Worm (Caenorhabditis elegans) whole organism, young adult: Measurements from ENCODE around the gene tbc-12.

Experiments
- B0035.1 ChIP-seq: sonication (generic microtip); optimal IDR thresholded peaks from 2 replicates; lab custom pipeline; 2016; ENCODE audit warnings: missing genetic modification characterization, mild to moderate bottlenecking, missing compliant biosample characterization, missing genotype, missing genetic modification reagents
- C17E4.6 ChIP-seq: fragments of 200-800 bp; sonication (Bioruptor generic); IDR thresholded peaks from 2 replicates; pipeline ENCODE4 v1.3.6; 2022; ENCODE audit warnings: missing genetic modification reagents, missing genetic modification characterization, missing compliant biosample characterization
- D2030.7 ChIP-seq: fragments of 200-800 bp; sonication (Bioruptor generic); IDR thresholded peaks from 2 replicates; pipeline ENCODE4 v1.3.6; 2022; ENCODE audit warnings: missing genetic modification reagents, missing genetic modification characterization, missing compliant biosample characterization
- F22D6.2 ChIP-seq: sonication (generic microtip); optimal IDR thresholded peaks from 2 replicates; lab custom pipeline; 2016; ENCODE audit warnings: mild to moderate bottlenecking, missing genetic modification characterization, missing compliant biosample characterization
- F23B12.7 ChIP-seq: sonication (generic microtip); optimal IDR thresholded peaks from 2 replicates; lab custom pipeline; 2017; ENCODE audit warnings: missing genetic modification characterization, mild to moderate bottlenecking, missing compliant biosample characterization, antibody characterized with exemption, moderate library complexity; ENCODE audit not compliant: insufficient read depth
- F49E8.2 ChIP-seq: sonication (generic microtip); optimal IDR thresholded peaks from 3 replicates; lab custom pipeline; 2017; ENCODE audit warnings: missing genetic modification characterization, mild to moderate bottlenecking, missing compliant biosample characterization, antibody characterized with exemption, moderate library complexity; ENCODE audit not compliant: insufficient read depth
- Y95B8A.8 ChIP-seq: fragments of 200-800 bp; sonication (Bioruptor generic); IDR thresholded peaks from 2 replicates; pipeline ENCODE4 v1.3.6; 2022; ENCODE audit warnings: missing genetic modification reagents, missing genetic modification characterization, missing compliant biosample characterization
- ama-1 ChIP-seq, 3 experiments: fragments of 150-350 bp in 1 of 3; sonication (generic microtip) in 2 of 3; optimal IDR thresholded peaks; 2 replicates each; lab custom pipeline; 2014 to 2018; ENCODE audit warnings: missing biosample characterization in 2 of 3, missing genetic modification characterization in 2 of 3, missing genetic modification reagents in 2 of 3
- aptf-3 ChIP-seq: fragments of 200-800 bp; sonication (Bioruptor generic); IDR thresholded peaks from 2 replicates; pipeline ENCODE4 v1.3.6; 2022; ENCODE audit warnings: missing genetic modification characterization, missing compliant biosample characterization
- attf-3 ChIP-seq: fragments of 200-800 bp; sonication (Bioruptor generic); conservative IDR thresholded peaks from 2 replicates; pipeline ENCODE4 v1.3.6; 2022; ENCODE audit warnings: missing genetic modification reagents, missing genetic modification characterization, missing compliant biosample characterization
- attf-5 ChIP-seq: fragments of 200-800 bp; sonication (Bioruptor generic); optimal IDR thresholded peaks from 2 replicates; lab custom pipeline; 2018; ENCODE audit warnings: mild to moderate bottlenecking, missing genetic modification characterization, missing compliant biosample characterization
- bed-2 ChIP-seq: fragments of 200-800 bp; sonication (Bioruptor generic); IDR thresholded peaks from 2 replicates; pipeline ENCODE4 v1.3.6; 2022; ENCODE audit warnings: missing genetic modification reagents, missing genetic modification characterization, missing compliant biosample characterization
- cebp-1 ChIP-seq, 2 experiments: fragments of 200-800 bp in 1 of 2; sonication (Bioruptor generic) in 1 of 2; sonication (generic microtip) in 1 of 2; IDR thresholded peaks in 1 of 2; optimal IDR thresholded peaks in 1 of 2; 2 replicates each; pipeline versions ENCODE4 v1.3.6 to Lab custom; 2017 to 2022; ENCODE audit warnings: missing compliant biosample characterization in 2 of 2, missing genetic modification characterization in 2 of 2, mild to moderate bottlenecking in 1 of 2, missing genetic modification reagents in 1 of 2, moderate library complexity in 1 of 2
- cebp-2 ChIP-seq: fragments of 200-800 bp; sonication (Bioruptor generic); IDR thresholded peaks from 2 replicates; pipeline ENCODE4 v1.3.6; 2022; ENCODE audit warnings: missing genetic modification characterization, missing compliant biosample characterization
- ceh-100 ChIP-seq: fragments of 200-800 bp; sonication (Bioruptor generic); IDR thresholded peaks from 2 replicates; pipeline ENCODE4 v1.3.6; 2022; ENCODE audit warnings: missing genetic modification reagents, missing genetic modification characterization, missing compliant biosample characterization
- ceh-79 ChIP-seq: sonication (generic microtip); optimal IDR thresholded peaks from 2 replicates; lab custom pipeline; 2017; ENCODE audit warnings: mild to moderate bottlenecking, missing genetic modification characterization, missing compliant biosample characterization
- die-1 ChIP-seq: sonication (generic microtip); optimal IDR thresholded peaks from 2 replicates; lab custom pipeline; 2016; ENCODE audit warnings: missing genotype, mild to moderate bottlenecking, missing genetic modification characterization, missing compliant biosample characterization
- dox-1 ChIP-seq: fragments of 200-800 bp; sonication (Bioruptor generic); IDR thresholded peaks from 2 replicates; pipeline ENCODE4 v1.3.6; 2022; ENCODE audit warnings: missing genetic modification reagents, missing genetic modification characterization, missing compliant biosample characterization
- dpff-1 ChIP-seq: sonication (generic microtip); optimal IDR thresholded peaks from 2 replicates; lab custom pipeline; 2017; ENCODE audit warnings: mild to moderate bottlenecking, missing genetic modification characterization, missing compliant biosample characterization
- egrh-3 ChIP-seq: fragments of 200-800 bp; sonication (Bioruptor generic); IDR thresholded peaks from 2 replicates; pipeline ENCODE4 v1.3.6; 2022; ENCODE audit warnings: missing genetic modification reagents, missing genetic modification characterization, missing compliant biosample characterization
- ets-4 ChIP-seq: fragments of 200-800 bp; sonication (Bioruptor generic); optimal IDR thresholded peaks from 2 replicates; lab custom pipeline; 2018; ENCODE audit warnings: mild to moderate bottlenecking, missing genetic modification characterization, missing compliant biosample characterization
- fkh-3 ChIP-seq: sonication (generic microtip); optimal IDR thresholded peaks from 2 replicates; lab custom pipeline; 2016; ENCODE audit warnings: mild to moderate bottlenecking, missing genetic modification characterization, missing compliant biosample characterization
- gei-17 ChIP-seq: fragments of 200-800 bp; sonication (Bioruptor generic); optimal IDR thresholded peaks from 2 replicates; lab custom pipeline; 2018; ENCODE audit warnings: mild to moderate bottlenecking, missing genetic modification characterization, missing compliant biosample characterization
- him-1 ChIP-seq: sonication (generic microtip); optimal IDR thresholded peaks from 2 replicates; lab custom pipeline; 2016; ENCODE audit warnings: missing genotype, missing genetic modification reagents, missing genetic modification characterization, missing compliant biosample characterization
- hmg-1.2 ChIP-seq: fragments of 200-800 bp; sonication (Bioruptor generic); IDR thresholded peaks from 2 replicates; pipeline ENCODE4 v1.3.6; 2022; ENCODE audit warnings: missing genetic modification reagents, missing genetic modification characterization, missing compliant biosample characterization
- hrde-1 ChIP-seq: sonication (generic microtip); optimal IDR thresholded peaks from 2 replicates; lab custom pipeline; 2016; ENCODE audit warnings: missing genetic modification characterization, mild to moderate bottlenecking, missing compliant biosample characterization, moderate library complexity, missing genotype, missing genetic modification reagents, borderline replicate concordance
- let-526 ChIP-seq: fragments of 200-800 bp; sonication (Bioruptor generic); IDR thresholded peaks from 2 replicates; pipeline ENCODE4 v1.3.6; 2022; ENCODE audit warnings: missing genetic modification reagents, missing genetic modification characterization, missing compliant biosample characterization
- let-607 ChIP-seq, 2 experiments: fragments of 200-800 bp in 1 of 2; sonication (Bioruptor generic) in 1 of 2; sonication (generic microtip) in 1 of 2; optimal IDR thresholded peaks; 2 replicates each; lab custom pipeline; 2016 to 2018; ENCODE audit warnings: mild to moderate bottlenecking in 2 of 2, missing compliant biosample characterization in 2 of 2, missing genetic modification characterization in 2 of 2, moderate library complexity in 2 of 2, missing genotype in 1 of 2
- lsl-1 ChIP-seq: fragments of 200-800 bp; sonication (Bioruptor generic); optimal IDR thresholded peaks from 2 replicates; lab custom pipeline; 2018; ENCODE audit warnings: mild to moderate bottlenecking, missing genetic modification characterization, moderate library complexity, missing compliant biosample characterization
- madf-6 ChIP-seq: fragments of 200-800 bp; sonication (Bioruptor generic); IDR thresholded peaks from 2 replicates; pipeline ENCODE4 v1.3.6; 2022; ENCODE audit warnings: missing genetic modification reagents, missing genetic modification characterization, missing compliant biosample characterization
- madf-8 ChIP-seq: fragments of 200-800 bp; sonication (Bioruptor generic); conservative IDR thresholded peaks from 2 replicates; pipeline ENCODE4 v1.3.6; 2022; ENCODE audit warnings: missing genetic modification reagents, missing genetic modification characterization, missing compliant biosample characterization
- mxl-1 ChIP-seq: sonication (generic microtip); optimal IDR thresholded peaks from 2 replicates; lab custom pipeline; 2016; ENCODE audit warnings: missing genetic modification characterization, missing compliant biosample characterization
- nfyb-1 ChIP-seq: fragments of 200-800 bp; sonication (Bioruptor generic); IDR thresholded peaks from 2 replicates; pipeline ENCODE4 v1.3.6; 2022; ENCODE audit warnings: missing genetic modification reagents, missing genetic modification characterization, missing compliant biosample characterization
- nhr-120 ChIP-seq: fragments of 200-800 bp; sonication (Bioruptor generic); IDR thresholded peaks from 2 replicates; pipeline ENCODE4 v1.3.6; 2022; ENCODE audit warnings: missing genetic modification characterization, missing compliant biosample characterization
- nhr-27 ChIP-seq: fragments of 200-800 bp; sonication (Bioruptor generic); optimal IDR thresholded peaks from 2 replicates; lab custom pipeline; 2018; ENCODE audit warnings: mild to moderate bottlenecking, missing genetic modification characterization, moderate library complexity, missing compliant biosample characterization
- nhr-90 ChIP-seq: sonication (generic microtip); optimal IDR thresholded peaks from 2 replicates; lab custom pipeline; 2016; ENCODE audit warnings: missing genotype, mild to moderate bottlenecking, missing genetic modification characterization, missing compliant biosample characterization
- rcor-1 ChIP-seq: fragments of 200-800 bp; sonication (Bioruptor generic); IDR thresholded peaks from 2 replicates; pipeline ENCODE4 v1.3.6; 2022; ENCODE audit warnings: missing genetic modification reagents, missing genetic modification characterization, missing compliant biosample characterization
- rec-8 ChIP-seq, 2 experiments: sonication (generic microtip); optimal IDR thresholded peaks; 2 replicates each; lab custom pipeline; 2016; ENCODE audit warnings: mild to moderate bottlenecking in 2 of 2, missing genetic modification characterization in 2 of 2, missing genetic modification reagents in 2 of 2, missing genotype in 2 of 2, missing biosample characterization in 1 of 2, missing compliant biosample characterization in 1 of 2, moderate library complexity in 1 of 2
- repo-1 ChIP-seq: sonication (generic microtip); optimal IDR thresholded peaks from 2 replicates; lab custom pipeline; 2017; ENCODE audit warnings: mild to moderate bottlenecking, missing genetic modification characterization, missing compliant biosample characterization
- rpc-1 ChIP-seq, 2 experiments: fragments of 150-350 bp in 1 of 2; sonication (generic microtip) in 1 of 2; optimal IDR thresholded peaks; 2 replicates each; lab custom pipeline; 2014 to 2018; ENCODE audit warnings: missing biosample characterization in 1 of 2, missing genetic modification characterization in 1 of 2, missing genetic modification reagents in 1 of 2, missing genotype in 1 of 2
- snpc-1.1 ChIP-seq: sonication (generic microtip); optimal IDR thresholded peaks from 2 replicates; lab custom pipeline; 2017; ENCODE audit warnings: missing genetic modification characterization, mild to moderate bottlenecking, missing compliant biosample characterization, antibody characterized with exemption, moderate library complexity, missing genotype, missing genetic modification reagents; ENCODE audit not compliant: insufficient read depth
- snpc-4 ChIP-seq, 5 experiments: fragments of 150-350 bp in 1 of 5; sonication (generic microtip) in 4 of 5; optimal IDR thresholded peaks; 2 replicates each; lab custom pipeline; 2014 to 2018; ENCODE audit warnings: missing genetic modification characterization in 5 of 5, missing biosample characterization in 3 of 5, antibody characterized with exemption in 2 of 5, mild to moderate bottlenecking in 2 of 5, missing compliant biosample characterization in 2 of 5, missing genotype in 2 of 5, moderate library complexity in 2 of 5, missing genetic modification reagents in 1 of 5
- unc-130 ChIP-seq: sonication (generic microtip); optimal IDR thresholded peaks from 2 replicates; lab custom pipeline; 2016; ENCODE audit warnings: missing genetic modification reagents, missing genetic modification characterization, missing compliant biosample characterization
- zim-3 ChIP-seq: sonication (generic microtip); optimal IDR thresholded peaks from 2 replicates; lab custom pipeline; 2017; ENCODE audit warnings: mild to moderate bottlenecking, missing genetic modification characterization, moderate library complexity, missing compliant biosample characterization
- ztf-28 ChIP-seq: fragments of 200-800 bp; sonication (Bioruptor generic); IDR thresholded peaks from 2 replicates; pipeline ENCODE4 v1.3.6; 2022; ENCODE audit warnings: missing genetic modification reagents, missing genetic modification characterization, missing compliant biosample characterization

Gene tbc-12

DNA sequence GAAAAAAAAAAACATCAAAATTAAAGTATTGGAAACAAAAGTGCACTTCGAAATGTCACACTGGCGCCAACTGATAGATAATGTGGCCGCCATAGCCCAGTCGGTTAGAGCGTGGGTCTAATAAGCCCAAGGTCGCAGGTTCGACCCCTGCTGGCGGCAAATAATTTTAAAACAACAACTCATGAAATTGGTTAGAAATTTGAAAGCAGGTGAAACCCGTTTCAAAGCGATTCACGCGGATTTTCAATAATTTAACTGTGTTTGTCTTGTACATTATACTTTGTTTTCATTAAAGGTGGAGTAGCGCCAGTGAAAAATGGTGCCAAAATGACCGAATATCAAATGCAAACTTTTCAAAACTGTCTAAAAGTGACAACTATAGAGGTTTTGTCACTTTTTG lies 981 bp downstream of the tbc-12 start (continued):
- no peak for TF ChIP-seq egrh-3
- peak; percentile 68 for TF ChIP-seq zim-3 (tag; lab: Kevin White, UChicago)
- no peak for TF ChIP-seq nhr-120 (GFP tag; lab: Robert Waterston, UW)
- TF ChIP-seq nhr-27 (tag; lab: Kevin White, UChicago), result peak; percentile 48
- peak; percentile 13 for TF ChIP-seq unc-130 (GFP tag; lab: Kevin White, UChicago)
- TF ChIP-seq let-526, result no peak
- TF ChIP-seq repo-1 (tag; lab: Kevin White, UChicago), result peak; percentile 80
- TF ChIP-seq madf-6, result peak; percentile 47; the same call in 1 of the 2 replicates
- TF ChIP-seq mxl-1, result no peak
- peak; percentile 20 for TF ChIP-seq attf-5 (GFP tag; lab: Kevin White, UChicago)
- TF ChIP-seq ceh-79, result peak; percentile 15
- peak; percentile 51 to 61 for TF ChIP-seq let-607 (tag; optimal IDR thresholded peaks at IDR 0.05; lab: Kevin White, UChicago)
- no peak for TF ChIP-seq hrde-1
- TF ChIP-seq ets-4 (GFP tag; lab: Kevin White, UChicago), result no peak
- no peak for TF ChIP-seq dpff-1 (tag; lab: Kevin White, UChicago)
- no peak for TF ChIP-seq madf-8 (GFP tag; lab: Robert Waterston, UW)
- peak; percentile 87 for TF ChIP-seq nfyb-1
- TF ChIP-seq aptf-3 (GFP tag; lab: Robert Waterston, UW), result peak; percentile 71; the same call in 1 of the 2 replicates
- no peak for TF ChIP-seq C17E4.6
- peak; percentile 19 for TF ChIP-seq F23B12.7
- TF ChIP-seq him-1 (tag; lab: Kevin White, UChicago), result peak; percentile 57
- TF ChIP-seq rpc-1 (optimal IDR thresholded peaks at IDR 0.05; lab: Kevin White, UChicago), result peak; percentile 90
- peak; percentile 83 for TF ChIP-seq rpc-1 (tag; optimal IDR thresholded peaks at IDR 0.05; lab: Kevin White, UChicago)
- no peak for TF ChIP-seq lsl-1 (GFP tag; lab: Kevin White, UChicago)
- peak; percentile 48 for TF ChIP-seq snpc-4 (GFP tag; optimal IDR thresholded peaks at IDR 0.05; lab: Kevin White, UChicago)
- peak; percentile 2 to 75 (median 66) for TF ChIP-seq snpc-4 (tag; optimal IDR thresholded peaks at IDR 0.05; lab: Kevin White, UChicago)
- 0 out of 2 replicates have a peak, but pooled peaks have one; percentile 12 for TF ChIP-seq cebp-2 (GFP tag; lab: Robert Waterston, UW)
- TF ChIP-seq attf-3 (GFP tag; lab: Robert Waterston, UW), result no peak
- peak; percentile 58 for TF ChIP-seq D2030.7 (GFP tag; lab: Robert Waterston, UW)
- TF ChIP-seq bed-2 (GFP tag; lab: Robert Waterston, UW), result no peak
- TF ChIP-seq rec-8 (tag; optimal IDR thresholded peaks at IDR 0.05; lab: Kevin White, UChicago), result peak; percentile 33 to 35
- TF ChIP-seq ceh-100 (GFP tag; lab: Robert Waterston, UW), result 0 out of 2 replicates have a peak, but pooled peaks have one; percentile 20
- TF ChIP-seq snpc-1.1, result peak; percentile 26
- TF ChIP-seq ama-1 (optimal IDR thresholded peaks at IDR 0.05; lab: Kevin White, UChicago), result no peak
- peak; percentile 16 to 32 for TF ChIP-seq ama-1 (GFP tag; optimal IDR thresholded peaks at IDR 0.05; lab: Kevin White, UChicago)
- TF ChIP-seq Y95B8A.8 (GFP tag; lab: Robert Waterston, UW), result no peak
- TF ChIP-seq B0035.1, result peak; percentile 16
- no peak for TF ChIP-seq F49E8.2
- peak; percentile 52 for TF ChIP-seq hmg-1.2 (GFP tag; lab: Robert Waterston, UW)
- TF ChIP-seq die-1 (tag; lab: Kevin White, UChicago), result peak; percentile 76
- TF ChIP-seq nhr-90, result peak; percentile 66
- 0 out of 2 replicates have a peak, but pooled peaks have one; percentile 42 for TF ChIP-seq ztf-28 (GFP tag; lab: Robert Waterston, UW)
- TF ChIP-seq fkh-3 (tag; lab: Kevin White, UChicago), result peak; percentile 2
- TF ChIP-seq cebp-1 (GFP tag; IDR thresholded peaks at IDR 0.05; lab: Robert Waterston, UW), result peak; percentile 30; the same call in 1 of the 2 replicates
- peak; percentile 57 for TF ChIP-seq cebp-1 (tag; optimal IDR thresholded peaks at IDR 0.05; lab: Kevin White, UChicago)
- 0 out of 2 replicates have a peak, but pooled peaks have one; percentile 16 for TF ChIP-seq rcor-1 (GFP tag; lab: Robert Waterston, UW)
- TF ChIP-seq gei-17 (GFP tag; lab: Kevin White, UChicago), result no peak
- TF ChIP-seq dox-1 (GFP tag; lab: Robert Waterston, UW), result peak; percentile 66; the same call in 1 of the 2 replicates
- TF ChIP-seq F22D6.2, result no peak
